Fruit fly (Drosophila melanogaster): ENCODE measurements around the gene CG4768.

DNA sequence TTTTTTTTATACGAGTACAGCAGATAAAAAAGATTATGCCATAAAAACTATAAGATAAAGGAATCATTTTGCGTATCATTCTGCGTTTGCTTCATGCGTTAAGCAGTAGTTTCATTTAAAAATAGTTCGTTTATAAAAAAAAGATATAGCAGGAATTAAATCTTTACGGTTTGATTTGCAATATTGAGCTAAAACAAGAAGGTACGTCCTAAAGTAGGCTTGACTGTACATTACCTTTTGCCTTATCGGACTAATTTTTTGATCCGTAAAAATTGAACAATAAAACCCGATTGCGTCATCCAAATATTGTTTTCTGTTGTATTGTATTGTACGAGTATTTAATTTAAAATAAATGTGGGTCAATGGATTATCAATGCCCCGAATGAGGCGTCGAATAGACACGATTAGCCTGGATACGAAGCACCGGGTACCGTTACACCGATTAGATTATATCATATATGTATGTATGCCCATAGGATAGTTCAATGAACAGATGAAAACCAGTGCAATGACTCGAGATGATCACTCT, 45.0 kb downstream of the CG4768 start:
- TF ChIP-seq schlank (tag; optimal IDR thresholded peaks at IDR 0.05) (no peak), zen (tag; optimal IDR thresholded peaks at IDR 0.05) (no peak), CG8089 (GFP tag; optimal IDR thresholded peaks at IDR 0.05) (no peak), CG10209 (GFP tag; optimal IDR thresholded peaks at IDR 0.05) (no peak), danr (GFP tag; IDR thresholded peaks at IDR 0.05) (no peak), CG10267 (tag; optimal IDR thresholded peaks at IDR 0.05) (no peak), E2f2 (GFP tag; IDR thresholded peaks at IDR 0.05) (no peak), lola (GFP tag; optimal IDR thresholded peaks at IDR 0.05) (no peak), CG1233 (GFP tag; optimal IDR thresholded peaks at IDR 0.05) (no peak), Jarid2 (GFP tag; optimal IDR thresholded peaks at IDR 0.05) (no peak), br (optimal IDR thresholded peaks at IDR 0.05) (no peak)

Measured in whole organism, embryonic.